Fruit fly (Drosophila melanogaster) whole organism, embryonic: ENCODE measurements around the gene mEFG1.
A peak's percentile ranks its signal among the peaks of the same experiment; 100 is the strongest.

Experiments
- ATbp ChIP-seq: fragments of 200-800 bp; sonication (Bioruptor generic); optimal IDR thresholded peaks from 2 replicates; lab custom pipeline; 2017; ENCODE audit warnings: missing biosample characterization, mild to moderate bottlenecking, missing genetic modification characterization, missing genetic modification reagents
- Asciz ChIP-seq: fragments of 200-800 bp; sonication (Bioruptor generic); optimal IDR thresholded peaks from 2 replicates; lab custom pipeline; 2017; ENCODE audit warnings: missing biosample characterization, mild to moderate bottlenecking, missing genetic modification characterization, missing genetic modification reagents
- CG10565 ChIP-seq: fragments of 200-800 bp; sonication (Bioruptor generic); optimal IDR thresholded peaks from 3 replicates; lab custom pipeline; 2016; ENCODE audit warnings: missing biosample characterization, mild to moderate bottlenecking, missing genetic modification characterization
- CG11398 ChIP-seq: fragments of 200-800 bp; sonication (Bioruptor generic); optimal IDR thresholded peaks from 2 replicates; lab custom pipeline; 2016; ENCODE audit warnings: missing biosample characterization, missing genetic modification characterization
- CG13775 ChIP-seq: fragments of 200-800 bp; sonication (Bioruptor generic); optimal IDR thresholded peaks from 3 replicates; lab custom pipeline; 2017; ENCODE audit warnings: missing biosample characterization, mild to moderate bottlenecking, missing genetic modification characterization
- CG14860 ChIP-seq: fragments of 200-800 bp; sonication (Bioruptor generic); IDR thresholded peaks from 3 replicates; pipeline ENCODE4 v1.3.6; 2022; ENCODE audit warnings: missing biosample characterization, missing genetic modification characterization; ENCODE audit not compliant: partially characterized antibody
- CG15479 ChIP-seq: fragments of 200-800 bp; sonication (Bioruptor generic); optimal IDR thresholded peaks from 3 replicates; lab custom pipeline; 2019; ENCODE audit warnings: missing biosample characterization, mild to moderate bottlenecking, missing genetic modification characterization, moderate library complexity
- CG15601 ChIP-seq: fragments of 200-800 bp; sonication (Bioruptor generic); optimal IDR thresholded peaks from 3 replicates; lab custom pipeline; 2019; ENCODE audit warnings: missing biosample characterization, mild to moderate bottlenecking, missing genetic modification characterization, moderate library complexity
- CG1647 ChIP-seq: fragments of 200-800 bp; sonication (Bioruptor generic); optimal IDR thresholded peaks from 3 replicates; lab custom pipeline; 2016; ENCODE audit warnings: missing biosample characterization, missing genetic modification characterization
- CG17328 ChIP-seq: fragments of 200-800 bp; sonication (Bioruptor generic); IDR thresholded peaks from 2 replicates; pipeline ENCODE4 v1.3.6; 2022; ENCODE audit warnings: missing biosample characterization, missing genetic modification characterization
- CG18764 ChIP-seq: fragments of 200-800 bp; sonication (Bioruptor generic); optimal IDR thresholded peaks from 3 replicates; lab custom pipeline; 2016; ENCODE audit warnings: missing biosample characterization, missing genetic modification characterization
- CG31224 ChIP-seq: fragments of 200-800 bp; sonication (Bioruptor generic); IDR thresholded peaks from 2 replicates; pipeline ENCODE4 v1.3.6; 2022; ENCODE audit warnings: missing biosample characterization, missing genetic modification characterization
- CG3163 ChIP-seq: fragments of 200-800 bp; sonication (Bioruptor generic); optimal IDR thresholded peaks from 3 replicates; lab custom pipeline; 2016; ENCODE audit warnings: missing biosample characterization, missing genetic modification characterization
- CG32772 ChIP-seq: fragments of 200-800 bp; sonication (Bioruptor generic); IDR thresholded peaks from 2 replicates; pipeline ENCODE4 v1.3.6; 2022; ENCODE audit warnings: missing biosample characterization, missing genetic modification characterization
- CG33213 ChIP-seq: fragments of 200-800 bp; sonication (Bioruptor generic); optimal IDR thresholded peaks from 3 replicates; lab custom pipeline; 2016; ENCODE audit warnings: missing biosample characterization, missing genetic modification characterization
- CG3407 ChIP-seq: fragments of 200-800 bp; sonication (Bioruptor generic); optimal IDR thresholded peaks from 2 replicates; lab custom pipeline; 2018; ENCODE audit warnings: missing biosample characterization, mild to moderate bottlenecking, missing genetic modification characterization
- CG3838 ChIP-seq: fragments of 200-800 bp; sonication (Bioruptor generic); optimal IDR thresholded peaks from 3 replicates; lab custom pipeline; 2016; ENCODE audit warnings: missing biosample characterization, missing genetic modification characterization
- CG4730 ChIP-seq: fragments of 200-800 bp; sonication (Bioruptor generic); IDR thresholded peaks from 2 replicates; pipeline ENCODE4 v1.3.6; 2022; ENCODE audit warnings: missing biosample characterization, missing genetic modification characterization
- CG6689 ChIP-seq: fragments of 200-800 bp; sonication (Bioruptor generic); IDR thresholded peaks from 2 replicates; pipeline ENCODE4 v1.3.6; 2022; ENCODE audit warnings: missing biosample characterization, missing genetic modification characterization
- CG6813 ChIP-seq: fragments of 200-800 bp; sonication (Bioruptor generic); optimal IDR thresholded peaks from 2 replicates; lab custom pipeline; 2017; ENCODE audit warnings: missing biosample characterization, missing genetic modification characterization, mild to moderate bottlenecking, moderate library complexity, missing genetic modification reagents
- CG6854 ChIP-seq: fragments of 200-800 bp; sonication (Bioruptor generic); optimal IDR thresholded peaks from 3 replicates; lab custom pipeline; 2017; ENCODE audit warnings: missing biosample characterization, mild to moderate bottlenecking, missing genetic modification characterization
- CG7928 ChIP-seq: fragments of 200-800 bp; sonication (Bioruptor generic); optimal IDR thresholded peaks from 2 replicates; lab custom pipeline; 2017; ENCODE audit warnings: missing biosample characterization, mild to moderate bottlenecking, missing genetic modification characterization
- CG8924 ChIP-seq: fragments of 200-800 bp; optimal IDR thresholded peaks from 3 replicates; lab custom pipeline; 2019; ENCODE audit warnings: missing biosample characterization, mild to moderate bottlenecking, missing genetic modification characterization, moderate library complexity
- CG9215 ChIP-seq: fragments of 200-800 bp; sonication (Bioruptor generic); IDR thresholded peaks from 2 replicates; pipeline ENCODE4 v1.3.6; 2022; ENCODE audit warnings: missing biosample characterization, missing genetic modification characterization
- CG9437 ChIP-seq: fragments of 200-800 bp; sonication (Bioruptor generic); optimal IDR thresholded peaks from 2 replicates; lab custom pipeline; 2018; ENCODE audit warnings: missing biosample characterization, mild to moderate bottlenecking, missing genetic modification characterization
- Doc3 ChIP-seq: fragments of 200-800 bp; sonication (Bioruptor generic); IDR thresholded peaks from 3 replicates; pipeline ENCODE4 v1.3.6; 2022; ENCODE audit warnings: missing biosample characterization, missing genetic modification characterization; ENCODE audit not compliant: partially characterized antibody
- Ets65A ChIP-seq: fragments of 200-800 bp; sonication (Bioruptor generic); peaks from one replicate; lab custom pipeline; 2016; ENCODE audit warnings: missing biosample characterization, missing genetic modification characterization
- MBD-R2 ChIP-seq: fragments of 200-800 bp; sonication (Bioruptor generic); IDR thresholded peaks from 2 replicates; pipeline ENCODE4 v1.3.6; 2022; ENCODE audit warnings: missing biosample characterization, missing genetic modification characterization
- Mad ChIP-seq: fragments of 200-800 bp; sonication (Bioruptor generic); optimal IDR thresholded peaks from 2 replicates; lab custom pipeline; 2016; ENCODE audit warnings: missing biosample characterization, missing genetic modification characterization
- NFAT ChIP-seq: fragments of 200-800 bp; sonication (Bioruptor generic); IDR thresholded peaks from 2 replicates; pipeline ENCODE4 v1.3.6; 2022; ENCODE audit warnings: missing biosample characterization, missing genetic modification characterization
- Nf-YB ChIP-seq: fragments of 200-800 bp; sonication (Bioruptor generic); optimal IDR thresholded peaks from 3 replicates; lab custom pipeline; 2019; ENCODE audit warnings: missing biosample characterization, mild to moderate bottlenecking, missing genetic modification characterization, moderate library complexity
- Vsx1 ChIP-seq: fragments of 200-800 bp; sonication (Bioruptor generic); optimal IDR thresholded peaks from 2 replicates; lab custom pipeline; 2017; ENCODE audit warnings: missing biosample characterization, mild to moderate bottlenecking, missing genetic modification characterization, missing genetic modification reagents
- amos ChIP-seq: fragments of 200-800 bp; sonication (Bioruptor generic); IDR thresholded peaks from 2 replicates; pipeline ENCODE4 v1.3.6; 2022; ENCODE audit warnings: missing biosample characterization, missing genetic modification characterization; ENCODE audit not compliant: partially characterized antibody
- ash1 ChIP-seq: fragments of 200-800 bp; sonication (Bioruptor generic); optimal IDR thresholded peaks from 2 replicates; lab custom pipeline; 2018; ENCODE audit warnings: missing biosample characterization, mild to moderate bottlenecking, missing genetic modification characterization
- bab2 ChIP-seq: fragments of 200-800 bp; sonication (Bioruptor generic); optimal IDR thresholded peaks from 2 replicates; lab custom pipeline; 2016; ENCODE audit warnings: missing biosample characterization, missing genetic modification characterization
- dati ChIP-seq: fragments of 200-800 bp; sonication (Bioruptor generic); IDR thresholded peaks from 2 replicates; pipeline ENCODE4 v1.3.6; 2022; ENCODE audit warnings: missing biosample characterization, missing genetic modification characterization
- dysf ChIP-seq: fragments of 200-800 bp; sonication (Bioruptor generic); IDR thresholded peaks from 3 replicates; pipeline ENCODE4 v1.3.6; 2022; ENCODE audit warnings: missing biosample characterization, missing genetic modification characterization
- emc ChIP-seq: fragments of 200-800 bp; sonication (Bioruptor generic); optimal IDR thresholded peaks from 2 replicates; lab custom pipeline; 2016; ENCODE audit warnings: missing biosample characterization, missing genetic modification characterization
- eve ChIP-seq, 2 experiments: fragments of >200 bp; optimal IDR thresholded peaks; 2 replicates each; lab custom pipeline; 2017; ENCODE audit warnings: missing biosample characterization in 2 of 2, missing genetic modification characterization in 2 of 2
- fd102C ChIP-seq: fragments of 200-800 bp; sonication (Bioruptor generic); optimal IDR thresholded peaks from 2 replicates; lab custom pipeline; 2018; ENCODE audit warnings: missing biosample characterization, mild to moderate bottlenecking, missing genetic modification characterization, moderate library complexity
- fru ChIP-seq: fragments of >200 bp; optimal IDR thresholded peaks from 2 replicates; lab custom pipeline; 2017
- grau ChIP-seq: fragments of 200-800 bp; optimal IDR thresholded peaks from 3 replicates; lab custom pipeline; 2019; ENCODE audit warnings: missing biosample characterization, mild to moderate bottlenecking, missing genetic modification characterization, moderate library complexity
- h ChIP-seq: fragments of >200 bp; optimal IDR thresholded peaks from 2 replicates; lab custom pipeline; 2017
- ind ChIP-seq: fragments of 200-800 bp; sonication (Bioruptor generic); optimal IDR thresholded peaks from 3 replicates; lab custom pipeline; 2016; ENCODE audit warnings: missing biosample characterization, missing genetic modification characterization
- lab ChIP-seq: fragments of 200-800 bp; sonication (Bioruptor generic); optimal IDR thresholded peaks from 3 replicates; lab custom pipeline; 2017; ENCODE audit warnings: missing biosample characterization, missing genetic modification characterization, mild to moderate bottlenecking, moderate library complexity, missing genetic modification reagents
- pb ChIP-seq: fragments of 200-800 bp; sonication (Bioruptor generic); optimal IDR thresholded peaks from 3 replicates; lab custom pipeline; 2016; ENCODE audit warnings: missing biosample characterization, missing genetic modification characterization
- repo ChIP-seq: fragments of 200-800 bp; sonication (Bioruptor generic); optimal IDR thresholded peaks from 2 replicates; lab custom pipeline; 2016; ENCODE audit warnings: missing biosample characterization, missing genetic modification characterization
- ro ChIP-seq: fragments of 200-800 bp; sonication (Bioruptor generic); IDR thresholded peaks from 2 replicates; pipeline ENCODE4 v1.3.6; 2022; ENCODE audit warnings: missing biosample characterization, missing genetic modification characterization
- schlank ChIP-seq: fragments of 200-800 bp; sonication (Bioruptor generic); optimal IDR thresholded peaks from 2 replicates; lab custom pipeline; 2018; ENCODE audit warnings: missing biosample characterization, mild to moderate bottlenecking, missing genetic modification characterization
- scrt ChIP-seq: fragments of 200-800 bp; sonication (Bioruptor generic); optimal IDR thresholded peaks from 2 replicates; lab custom pipeline; 2018; ENCODE audit warnings: missing biosample characterization, mild to moderate bottlenecking, missing genetic modification characterization, moderate library complexity
- slbo ChIP-seq: fragments of 200-800 bp; sonication (Bioruptor generic); IDR thresholded peaks from 2 replicates; pipeline ENCODE4 v1.3.6; 2022; ENCODE audit warnings: missing biosample characterization, missing genetic modification characterization
- zf30C ChIP-seq: fragments of 200-800 bp; sonication (Bioruptor generic); optimal IDR thresholded peaks from 3 replicates; lab custom pipeline; 2018; ENCODE audit warnings: missing biosample characterization, mild to moderate bottlenecking, missing genetic modification characterization

The mEFG1 gene

dm6 chr2L:7261989-7262388 is 39.1 kb upstream of the mEFG1 start (continued):
- TF ChIP-seq CG15479 (GFP tag; lab: Kevin White, UChicago) (no peak), MBD-R2 (no peak), Ets65A (GFP tag; lab: Kevin White, UChicago) (peak; percentile 96), dysf (GFP tag; lab: Robert Waterston, UW) (0 out of 3 replicates have a peak, but pooled peaks have one; percentile 52), eve (GFP tag; optimal IDR thresholded peaks at IDR 0.05; lab: Kevin White, UChicago) (peak in 1 of 2 experiments; percentile 66), Nf-YB (GFP tag; lab: Kevin White, UChicago) (no peak), CG31224 (no peak), CG3163 (GFP tag; lab: Kevin White, UChicago) (no peak), fru (lab: Kevin White, UChicago) (no peak), CG11398 (GFP tag; lab: Kevin White, UChicago) (no peak), CG17328 (GFP tag; lab: Robert Waterston, UW) (peak; percentile 73), Vsx1 (GFP tag; lab: Kevin White, UChicago) (no peak), Asciz (no peak), slbo (GFP tag; lab: Robert Waterston, UW) (peak; percentile 51), scrt (GFP tag; lab: Kevin White, UChicago) (no peak), CG8924 (tag; lab: Kevin White, UChicago) (peak; percentile 60), lab (peak; percentile 14), ash1 (GFP tag; lab: Kevin White, UChicago) (no peak), CG9215 (GFP tag; lab: Robert Waterston, UW) (no peak), CG18764 (GFP tag; lab: Kevin White, UChicago) (no peak), ro (GFP tag; lab: Robert Waterston, UW) (no peak), Mad (GFP tag; lab: Kevin White, UChicago) (peak; percentile 12), CG3838 (GFP tag; lab: Kevin White, UChicago) (no peak), fd102C (no peak), CG4730 (GFP tag; lab: Robert Waterston, UW) (no peak), zf30C (GFP tag; lab: Kevin White, UChicago) (no peak), schlank (no peak), grau (tag; lab: Kevin White, UChicago) (peak; percentile 51), ind (no peak), CG6813 (GFP tag; lab: Kevin White, UChicago) (peak; percentile 27), emc (GFP tag; lab: Kevin White, UChicago) (peak; percentile 25), CG9437 (peak; percentile 13), CG6854 (GFP tag; lab: Kevin White, UChicago) (no peak), CG32772 (0 out of 2 replicates have a peak, but pooled peaks have one; percentile 6), pb (GFP tag; lab: Kevin White, UChicago) (no peak), CG6689 (peak; percentile 55; the same call in 1 of the 2 replicates), h (lab: Kevin White, UChicago) (no peak), CG10565 (GFP tag; lab: Kevin White, UChicago) (no peak), repo (GFP tag; lab: Kevin White, UChicago) (no peak), CG7928 (GFP tag; lab: Kevin White, UChicago) (no peak), CG3407 (GFP tag; lab: Kevin White, UChicago) (peak; percentile 63), CG1647 (GFP tag; lab: Kevin White, UChicago) (peak; percentile 0), CG14860 (GFP tag; lab: Robert Waterston, UW) (no peak), ATbp (GFP tag; lab: Kevin White, UChicago) (peak; percentile 73), bab2 (GFP tag; lab: Kevin White, UChicago) (peak; percentile 52), NFAT (GFP tag; lab: Robert Waterston, UW) (no peak), Doc3 (GFP tag; lab: Robert Waterston, UW) (no peak), CG13775 (peak; percentile 25), dati (no peak), CG15601 (tag; lab: Kevin White, UChicago) (peak; percentile 60), CG33213 (GFP tag; lab: Kevin White, UChicago) (no peak), amos (GFP tag; lab: Robert Waterston, UW) (no peak)
